Fruit fly (Drosophila melanogaster): ENCODE results near the gene Fer1.

The Fer1 gene

DNA sequence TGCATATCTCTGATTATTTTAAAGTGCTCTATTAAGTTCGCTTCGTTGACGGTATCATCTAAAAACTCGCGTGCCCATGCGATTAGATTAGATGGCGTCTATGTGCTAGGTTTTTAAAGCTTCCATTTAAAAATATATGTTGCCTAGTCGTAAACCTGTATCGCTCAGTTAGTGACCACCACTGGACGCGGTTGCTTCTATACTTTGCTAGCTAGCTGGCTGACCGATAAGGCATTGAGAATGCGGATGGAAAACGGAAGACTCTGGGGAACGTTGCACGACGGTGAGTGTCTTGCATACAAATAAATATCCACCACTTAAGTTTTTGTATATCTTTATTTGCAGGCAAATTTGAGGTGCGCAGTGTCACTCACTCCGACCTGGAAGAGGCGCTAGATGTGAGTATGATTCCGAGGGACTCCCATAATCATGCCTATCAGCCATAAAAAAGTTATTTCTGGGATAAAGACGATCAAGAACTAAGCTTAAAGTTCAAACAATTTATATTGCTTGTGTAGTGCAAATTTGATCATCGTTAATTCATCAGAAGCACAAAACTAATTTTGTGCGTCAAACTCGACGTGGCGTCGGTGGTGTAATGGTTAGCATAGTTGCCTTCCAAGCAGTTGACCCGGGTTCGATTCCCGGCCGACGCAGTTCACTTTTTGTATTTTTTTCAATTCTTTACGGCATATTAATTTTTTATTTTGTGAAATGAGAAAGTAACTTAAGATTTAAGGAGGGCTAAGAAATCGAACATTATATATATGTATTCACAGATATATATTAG, 6.5 kb upstream of the Fer1 start, which contains the start of gene CG31248 (continued):
- no peak for TF ChIP-seq Dad (GFP tag; optimal IDR thresholded peaks at IDR 0.05)
- TF ChIP-seq lmd (GFP tag; IDR thresholded peaks at IDR 0.05) = no peak
- no peak for TF ChIP-seq dan (GFP tag; IDR thresholded peaks at IDR 0.05)
- TF ChIP-seq CG7786 (GFP tag; optimal IDR thresholded peaks at IDR 0.05) = no peak
- TF ChIP-seq CG10543 (GFP tag; optimal IDR thresholded peaks at IDR 0.05) = peak; percentile 71
- peak; percentile 84 for TF ChIP-seq CG16813 (GFP tag; IDR thresholded peaks at IDR 0.05; ENCODE audit: partially characterized antibody)
- TF ChIP-seq CG10209 (GFP tag; optimal IDR thresholded peaks at IDR 0.05) = peak; percentile 15
- TF ChIP-seq HmgD (GFP tag; optimal IDR thresholded peaks at IDR 0.05) = no peak
- TF ChIP-seq CG1529 (GFP tag; optimal IDR thresholded peaks at IDR 0.05) = no peak
- peak; percentile 59; the same call in 1 of the 3 replicates for TF ChIP-seq vnd (GFP tag; IDR thresholded peaks at IDR 0.05; ENCODE audit: partially characterized antibody)
- TF ChIP-seq CG3281 (GFP tag; optimal IDR thresholded peaks at IDR 0.05) = peak; percentile 21
- TF ChIP-seq Eip74EF (GFP tag; optimal IDR thresholded peaks at IDR 0.05) = peak in 1 of 2 experiments; percentile 53
- no peak for TF ChIP-seq HmgZ (tag; optimal IDR thresholded peaks at IDR 0.05)
- TF ChIP-seq cwo (GFP tag; optimal IDR thresholded peaks at IDR 0.05) = peak; percentile 95
- 0 out of 2 replicates have a peak, but pooled peaks have one; percentile 18 for TF ChIP-seq E2f2 (GFP tag; IDR thresholded peaks at IDR 0.05)
- TF ChIP-seq CG2202 (tag; optimal IDR thresholded peaks at IDR 0.05) = no peak
- no peak for TF ChIP-seq gcm2 (GFP tag; optimal IDR thresholded peaks at IDR 0.05)
- TF ChIP-seq psq (GFP tag; optimal IDR thresholded peaks at IDR 0.05) = no peak
- peak; percentile 69 for TF ChIP-seq sd (tag; optimal IDR thresholded peaks at IDR 0.05)
- TF ChIP-seq CG8388 (GFP tag; optimal IDR thresholded peaks at IDR 0.05) = no peak
- no peak for TF ChIP-seq CG6175 (GFP tag; IDR thresholded peaks at IDR 0.05)
- TF ChIP-seq Fer1 (GFP tag; optimal IDR thresholded peaks at IDR 0.05) = peak; percentile 68
- peak; percentile 83 for TF ChIP-seq CG6791 (GFP tag; IDR thresholded peaks at IDR 0.05; ENCODE audit: partially characterized antibody)
- TF ChIP-seq knrl (GFP tag; IDR thresholded peaks at IDR 0.05; ENCODE audit: partially characterized antibody) = peak; percentile 58
- TF ChIP-seq pho (GFP tag; optimal IDR thresholded peaks at IDR 0.05) = peak; percentile 3
- peak; percentile 78 for TF ChIP-seq amos (GFP tag; IDR thresholded peaks at IDR 0.05; ENCODE audit: partially characterized antibody)
- TF ChIP-seq CG9437 (GFP tag; optimal IDR thresholded peaks at IDR 0.05) = no peak
- TF ChIP-seq CG4282 (GFP tag; optimal IDR thresholded peaks at IDR 0.05) = no peak
- no peak for TF ChIP-seq ssp (GFP tag; IDR thresholded peaks at IDR 0.05)
- no peak; the same call in 1 of the 2 replicates for TF ChIP-seq gsb (GFP tag; IDR thresholded peaks at IDR 0.05)
- TF ChIP-seq CG31224 (GFP tag; IDR thresholded peaks at IDR 0.05) = no peak
- TF ChIP-seq pita (GFP tag; optimal IDR thresholded peaks at IDR 0.05) = no peak
- TF ChIP-seq wdn (GFP tag; IDR thresholded peaks at IDR 0.05) = no peak
- TF ChIP-seq z (GFP tag; IDR thresholded peaks at IDR 0.05) = no peak
- no peak for TF ChIP-seq CG12744 (GFP tag; optimal IDR thresholded peaks at IDR 0.05)
- TF ChIP-seq Xbp1 (GFP tag; optimal IDR thresholded peaks at IDR 0.05) = no peak
- peak; percentile 13; the same call in 1 of the 2 replicates for TF ChIP-seq MBD-R2 (GFP tag; IDR thresholded peaks at IDR 0.05)
- TF ChIP-seq zfh2 (GFP tag; optimal IDR thresholded peaks at IDR 0.05) = no peak
- peak; percentile 40; the same call in 1 of the 2 replicates for TF ChIP-seq CG13287 (GFP tag; IDR thresholded peaks at IDR 0.05; ENCODE audit: partially characterized antibody)
- TF ChIP-seq CG31365 (tag; optimal IDR thresholded peaks at IDR 0.05) = no peak
- TF ChIP-seq gsb-n (tag; optimal IDR thresholded peaks at IDR 0.05) = no peak
- no peak for TF ChIP-seq schlank (tag; optimal IDR thresholded peaks at IDR 0.05)
- TF ChIP-seq sna (GFP tag; IDR thresholded peaks at IDR 0.05; ENCODE audit: partially characterized antibody) = peak; percentile 33; the same call in 1 of the 2 replicates
- TF ChIP-seq Sry-δ (GFP tag; optimal IDR thresholded peaks at IDR 0.05) = no peak
- no peak for TF ChIP-seq CG1647 (GFP tag; optimal IDR thresholded peaks at IDR 0.05)
- peak; percentile 30; the same call in 1 of the 2 replicates for TF ChIP-seq hbn (GFP tag; IDR thresholded peaks at IDR 0.05; ENCODE audit: partially characterized antibody)
- TF ChIP-seq Ssrp (tag; optimal IDR thresholded peaks at IDR 0.05) = no peak
- no peak for TF ChIP-seq HHEX (GFP tag; optimal IDR thresholded peaks at IDR 0.05)

Data from whole organism, embryonic.